Fruit fly (Drosophila melanogaster) whole organism, embryonic: ENCODE data around the gene CG14960.

Experiments used
- Asciz ChIP-seq: fragments of 200-800 bp; sonication (Bioruptor generic); optimal IDR thresholded peaks from 2 replicates; lab custom pipeline; 2017; ENCODE audit warnings: missing biosample characterization, mild to moderate bottlenecking, missing genetic modification characterization, missing genetic modification reagents
- CG10209 ChIP-seq: fragments of 200-800 bp; sonication (Bioruptor generic); optimal IDR thresholded peaks from 3 replicates; lab custom pipeline; 2017; ENCODE audit warnings: missing biosample characterization, mild to moderate bottlenecking, missing genetic modification characterization, missing genetic modification reagents
- CG10321 ChIP-seq: fragments of 200-800 bp; sonication (Bioruptor generic); IDR thresholded peaks from 2 replicates; pipeline ENCODE4 v1.3.6; 2022; ENCODE audit warnings: missing biosample characterization, missing genetic modification characterization
- CG11247 ChIP-seq: fragments of 200-800 bp; sonication (Bioruptor generic); IDR thresholded peaks from 2 replicates; pipeline ENCODE4 v1.3.6; 2022; ENCODE audit warnings: missing biosample characterization, missing genetic modification characterization
- CG11398 ChIP-seq: fragments of 200-800 bp; sonication (Bioruptor generic); optimal IDR thresholded peaks from 2 replicates; lab custom pipeline; 2016; ENCODE audit warnings: missing biosample characterization, missing genetic modification characterization
- CG14667 ChIP-seq: fragments of 200-800 bp; sonication (Bioruptor generic); IDR thresholded peaks from 2 replicates; pipeline ENCODE4 v1.3.6; 2022; ENCODE audit warnings: missing biosample characterization, missing genetic modification characterization
- CG1602 ChIP-seq: fragments of 200-800 bp; sonication (Bioruptor generic); optimal IDR thresholded peaks from 3 replicates; lab custom pipeline; 2016; ENCODE audit warnings: missing biosample characterization, missing genetic modification characterization
- CG17568 ChIP-seq: fragments of 200-800 bp; sonication (Bioruptor generic); optimal IDR thresholded peaks from 2 replicates; lab custom pipeline; 2018; ENCODE audit warnings: missing biosample characterization, mild to moderate bottlenecking, missing genetic modification characterization, moderate library complexity
- CG2129 ChIP-seq: fragments of 200-800 bp; sonication (Bioruptor generic); IDR thresholded peaks from 2 replicates; pipeline ENCODE4 v1.3.6; 2022; ENCODE audit warnings: missing biosample characterization, missing genetic modification characterization; ENCODE audit not compliant: partially characterized antibody
- CG2678 ChIP-seq: fragments of 200-800 bp; sonication (Bioruptor generic); optimal IDR thresholded peaks from 3 replicates; lab custom pipeline; 2019; ENCODE audit warnings: missing biosample characterization, mild to moderate bottlenecking, missing genetic modification characterization, moderate library complexity
- CG30020 ChIP-seq: fragments of 200-800 bp; optimal IDR thresholded peaks from 2 replicates; lab custom pipeline; 2019; ENCODE audit warnings: missing biosample characterization, mild to moderate bottlenecking, missing genetic modification characterization, moderate library complexity
- CG31365 ChIP-seq: fragments of 200-800 bp; sonication (Bioruptor generic); optimal IDR thresholded peaks from 2 replicates; lab custom pipeline; 2018; ENCODE audit warnings: missing biosample characterization, mild to moderate bottlenecking, missing genetic modification characterization
- CG32767 ChIP-seq: fragments of 200-800 bp; sonication (Bioruptor generic); IDR thresholded peaks from 2 replicates; pipeline ENCODE4 v1.3.6; 2022; ENCODE audit warnings: missing biosample characterization, missing genetic modification characterization
- CG33213 ChIP-seq: fragments of 200-800 bp; sonication (Bioruptor generic); optimal IDR thresholded peaks from 3 replicates; lab custom pipeline; 2016; ENCODE audit warnings: missing biosample characterization, missing genetic modification characterization
- CG5245 ChIP-seq: fragments of 200-800 bp; sonication (Bioruptor generic); optimal IDR thresholded peaks from 3 replicates; lab custom pipeline; 2016; ENCODE audit warnings: missing biosample characterization, missing genetic modification characterization
- CG6854 ChIP-seq: fragments of 200-800 bp; sonication (Bioruptor generic); optimal IDR thresholded peaks from 3 replicates; lab custom pipeline; 2017; ENCODE audit warnings: missing biosample characterization, mild to moderate bottlenecking, missing genetic modification characterization
- CG8924 ChIP-seq: fragments of 200-800 bp; optimal IDR thresholded peaks from 3 replicates; lab custom pipeline; 2019; ENCODE audit warnings: missing biosample characterization, mild to moderate bottlenecking, missing genetic modification characterization, moderate library complexity
- Dbx ChIP-seq: fragments of 200-800 bp; sonication (Bioruptor generic); IDR thresholded peaks from 3 replicates; pipeline ENCODE4 v1.3.6; 2022; ENCODE audit warnings: missing biosample characterization, missing genetic modification characterization
- Eip74EF ChIP-seq, 2 experiments: fragments of 200-800 bp in 1 of 2; fragments of >200 bp in 1 of 2; sonication (Bioruptor generic) in 1 of 2; optimal IDR thresholded peaks; 2 replicates each; lab custom pipeline; 2017 to 2019; ENCODE audit warnings: missing biosample characterization in 2 of 2, missing genetic modification characterization in 2 of 2, mild to moderate bottlenecking in 1 of 2, moderate library complexity in 1 of 2
- Gsc ChIP-seq: fragments of 200-800 bp; sonication (Bioruptor generic); IDR thresholded peaks from 2 replicates; pipeline ENCODE4 v1.3.6; 2022; ENCODE audit warnings: missing biosample characterization, missing genetic modification characterization
- Hey ChIP-seq: fragments of 200-800 bp; sonication (Bioruptor generic); optimal IDR thresholded peaks from 3 replicates; lab custom pipeline; 2018; ENCODE audit warnings: missing biosample characterization, mild to moderate bottlenecking, missing genetic modification characterization
- Lim3 ChIP-seq: fragments of 200-800 bp; sonication (Bioruptor generic); IDR thresholded peaks from 2 replicates; pipeline ENCODE4 v1.3.6; 2022; ENCODE audit warnings: missing biosample characterization, missing genetic modification characterization
- NFAT ChIP-seq: fragments of 200-800 bp; sonication (Bioruptor generic); IDR thresholded peaks from 2 replicates; pipeline ENCODE4 v1.3.6; 2022; ENCODE audit warnings: missing biosample characterization, missing genetic modification characterization
- Sox100B ChIP-seq: fragments of 200-800 bp; sonication (Bioruptor generic); optimal IDR thresholded peaks from 3 replicates; lab custom pipeline; 2018; ENCODE audit warnings: missing biosample characterization, mild to moderate bottlenecking, missing genetic modification characterization
- Spps ChIP-seq: fragments of 200-800 bp; sonication (Bioruptor generic); optimal IDR thresholded peaks from 2 replicates; lab custom pipeline; 2018; ENCODE audit warnings: missing biosample characterization, mild to moderate bottlenecking, missing genetic modification characterization
- Taf1 ChIP-seq: fragments of 200-800 bp; sonication (Bioruptor generic); IDR thresholded peaks from 2 replicates; pipeline ENCODE4 v1.3.6; 2022; ENCODE audit warnings: missing biosample characterization, missing genetic modification characterization
- Trl ChIP-seq, 3 experiments: fragments of >200 bp in 2 of 3; fragments of 200-800 bp in 1 of 3; sonication (Bioruptor generic) in 1 of 3; optimal IDR thresholded peaks; 2 replicates in 1 of 3; 3 replicates in 2 of 3; lab custom pipeline; 2016 to 2017; ENCODE audit warnings: missing biosample characterization in 1 of 3, missing genetic modification characterization in 1 of 3
- cg ChIP-seq: fragments of 200-800 bp; sonication (Bioruptor generic); optimal IDR thresholded peaks from 3 replicates; lab custom pipeline; 2019; ENCODE audit warnings: missing biosample characterization, mild to moderate bottlenecking, missing genetic modification characterization, moderate library complexity
- chm ChIP-seq: fragments of 200-800 bp; sonication (Bioruptor generic); IDR thresholded peaks from 2 replicates; pipeline ENCODE4 v1.3.6; 2022; ENCODE audit warnings: missing biosample characterization, missing genetic modification characterization
- crc ChIP-seq: fragments of 200-800 bp; sonication (Bioruptor generic); optimal IDR thresholded peaks from 2 replicates; lab custom pipeline; 2016; ENCODE audit warnings: missing biosample characterization, missing genetic modification characterization
- da ChIP-seq: fragments of 200-800 bp; sonication (Bioruptor generic); optimal IDR thresholded peaks from 2 replicates; lab custom pipeline; 2016; ENCODE audit warnings: missing biosample characterization, missing genetic modification characterization
- dmrt99B ChIP-seq: fragments of 200-800 bp; sonication (Bioruptor generic); optimal IDR thresholded peaks from 2 replicates; lab custom pipeline; 2018; ENCODE audit warnings: missing biosample characterization, mild to moderate bottlenecking, missing genetic modification characterization, moderate library complexity
- fu2 ChIP-seq: fragments of 200-800 bp; sonication (Bioruptor generic); optimal IDR thresholded peaks from 2 replicates; lab custom pipeline; 2016; ENCODE audit warnings: missing biosample characterization, missing genetic modification characterization
- gcm2 ChIP-seq: fragments of 200-800 bp; sonication (Bioruptor generic); optimal IDR thresholded peaks from 2 replicates; lab custom pipeline; 2016; ENCODE audit warnings: missing biosample characterization, missing genetic modification characterization
- grau ChIP-seq: fragments of 200-800 bp; optimal IDR thresholded peaks from 3 replicates; lab custom pipeline; 2019; ENCODE audit warnings: missing biosample characterization, mild to moderate bottlenecking, missing genetic modification characterization, moderate library complexity
- gro ChIP-seq: fragments of 200-800 bp; sonication (Bioruptor generic); optimal IDR thresholded peaks from 2 replicates; lab custom pipeline; 2016; ENCODE audit warnings: missing biosample characterization, missing genetic modification characterization
- gsb-n ChIP-seq: fragments of 200-800 bp; sonication (Bioruptor generic); optimal IDR thresholded peaks from 3 replicates; lab custom pipeline; 2018; ENCODE audit warnings: missing biosample characterization, mild to moderate bottlenecking, missing genetic modification characterization
- hth ChIP-seq: fragments of >200 bp; optimal IDR thresholded peaks from 2 replicates; lab custom pipeline; 2017; ENCODE audit warnings: inconsistent platforms
- luna ChIP-seq: fragments of 200-800 bp; sonication (Bioruptor generic); optimal IDR thresholded peaks from 2 replicates; lab custom pipeline; 2016; ENCODE audit warnings: missing biosample characterization, missing genetic modification characterization
- otp ChIP-seq: fragments of 200-800 bp; sonication (Bioruptor generic); IDR thresholded peaks from 3 replicates; pipeline ENCODE4, ENCODE4 v1.3.6; 2022; ENCODE audit warnings: missing biosample characterization, missing genetic modification characterization
- p53 ChIP-seq: fragments of 200-800 bp; sonication (Bioruptor generic); optimal IDR thresholded peaks from 2 replicates; lab custom pipeline; 2016; ENCODE audit warnings: missing biosample characterization, missing genetic modification characterization
- pita ChIP-seq: fragments of 200-800 bp; sonication (Bioruptor generic); optimal IDR thresholded peaks from 2 replicates; lab custom pipeline; 2017; ENCODE audit warnings: missing biosample characterization, mild to moderate bottlenecking, missing genetic modification characterization
- row ChIP-seq: fragments of 200-800 bp; sonication (Bioruptor generic); IDR thresholded peaks from 3 replicates; pipeline ENCODE4 v1.3.6; 2022; ENCODE audit warnings: missing biosample characterization, missing genetic modification characterization
- shn ChIP-seq: fragments of 200-800 bp; sonication (Bioruptor generic); optimal IDR thresholded peaks from 3 replicates; lab custom pipeline; 2016; ENCODE audit warnings: missing biosample characterization, missing genetic modification characterization
- slbo ChIP-seq: fragments of 200-800 bp; sonication (Bioruptor generic); IDR thresholded peaks from 2 replicates; pipeline ENCODE4 v1.3.6; 2022; ENCODE audit warnings: missing biosample characterization, missing genetic modification characterization
- so ChIP-seq: fragments of 200-800 bp; sonication (Bioruptor generic); IDR thresholded peaks from 3 replicates; pipeline ENCODE4 v1.3.6; 2022; ENCODE audit warnings: missing biosample characterization, missing genetic modification characterization
- trh ChIP-seq: fragments of 200-800 bp; sonication (Bioruptor generic); optimal IDR thresholded peaks from 2 replicates; lab custom pipeline; 2016; ENCODE audit warnings: missing biosample characterization, missing genetic modification characterization
- ttk ChIP-seq: fragments of 200-800 bp; sonication (Bioruptor generic); IDR thresholded peaks from 2 replicates; pipeline ENCODE4 v2.1.2; 2022; ENCODE audit warnings: missing biosample characterization, missing genetic modification characterization
- wor ChIP-seq: fragments of 200-800 bp; sonication (Bioruptor generic); IDR thresholded peaks from 2 replicates; pipeline ENCODE4 v1.3.6; 2022; ENCODE audit warnings: missing biosample characterization, missing genetic modification characterization

The CG14960 gene

dm6 chr3L:3224740-3225719, 45.8 kb upstream of the CG14960 start, which contains the start of gene Larp4B (continued):
- TF ChIP-seq CG11398 (GFP tag; lab: Kevin White, UChicago) (no peak), Hey (tag; lab: Kevin White, UChicago) (no peak), trh (GFP tag; lab: Kevin White, UChicago) (no peak), Asciz (GFP tag; lab: Kevin White, UChicago) (no peak), Spps (no peak), Dbx (GFP tag; lab: Robert Waterston, UW) (peak; percentile 44; the same call in 1 of the 3 replicates), CG11247 (GFP tag; lab: Robert Waterston, UW) (no peak), Lim3 (GFP tag; lab: Robert Waterston, UW) (no peak), CG10321 (GFP tag; lab: Robert Waterston, UW) (no peak), CG30020 (tag; lab: Kevin White, UChicago) (no peak), CG6854 (no peak), CG32767 (GFP tag; lab: Robert Waterston, UW) (no peak), CG17568 (GFP tag; lab: Kevin White, UChicago) (no peak), NFAT (GFP tag; lab: Robert Waterston, UW) (no peak), Taf1 (no peak), CG2129 (GFP tag; lab: Robert Waterston, UW) (peak; percentile 53), CG31365 (no peak), gsb-n (tag; lab: Kevin White, UChicago) (no peak), p53 (GFP tag; lab: Kevin White, UChicago) (peak; percentile 51), fu2 (GFP tag; lab: Kevin White, UChicago) (peak; percentile 8), shn (GFP tag; lab: Kevin White, UChicago) (no peak), cg (GFP tag; lab: Kevin White, UChicago) (no peak), CG10209 (no peak), row (peak; percentile 62), CG14667 (GFP tag; lab: Robert Waterston, UW) (no peak), Trl (optimal IDR thresholded peaks at IDR 0.05; lab: Kevin White, UChicago) (no peak), Trl (GFP tag; optimal IDR thresholded peaks at IDR 0.05; lab: Kevin White, UChicago) (no peak), CG2678 (tag; lab: Kevin White, UChicago) (no peak), hth (lab: Kevin White, UChicago) (no peak), CG8924 (tag; lab: Kevin White, UChicago) (peak; percentile 20), Eip74EF (GFP tag; optimal IDR thresholded peaks at IDR 0.05; lab: Kevin White, UChicago) (no peak), CG33213 (GFP tag; lab: Kevin White, UChicago) (peak; percentile 80), chm (no peak), ttk (no peak), so (GFP tag; lab: Robert Waterston, UW) (no peak), crc (no peak), luna (GFP tag; lab: Kevin White, UChicago) (no peak), wor (GFP tag; lab: Robert Waterston, UW) (no peak), CG5245 (GFP tag; lab: Kevin White, UChicago) (no peak), slbo (GFP tag; lab: Robert Waterston, UW) (peak; percentile 35; the same call in 1 of the 2 replicates), pita (GFP tag; lab: Kevin White, UChicago) (peak; percentile 86), Gsc (GFP tag; lab: Robert Waterston, UW) (no peak), gcm2 (GFP tag; lab: Kevin White, UChicago) (no peak), dmrt99B (tag; lab: Kevin White, UChicago) (no peak), grau (peak; percentile 38), CG1602 (GFP tag; lab: Kevin White, UChicago) (no peak), da (GFP tag; lab: Kevin White, UChicago) (no peak), Sox100B (GFP tag; lab: Kevin White, UChicago) (no peak), gro (GFP tag; lab: Kevin White, UChicago) (peak; percentile 45), otp (GFP tag; lab: Robert Waterston, UW) (no peak)
